Fruit fly (Drosophila melanogaster) whole organism, wandering third instar larva: ENCODE data around the gene rictor.

Experiments used
- GATAd ChIP-seq: sonication (Bioruptor generic); optimal IDR thresholded peaks from 2 replicates; lab custom pipeline; 2016; ENCODE audit warnings: missing biosample characterization, missing genetic modification characterization
- OdsH ChIP-seq: fragments of 200-800 bp; sonication (Bioruptor generic); optimal IDR thresholded peaks from 2 replicates; lab custom pipeline; 2016; ENCODE audit warnings: missing biosample characterization, mild to moderate bottlenecking, missing genetic modification characterization
- Rel ChIP-seq, 2 experiments: fragments of 200-800 bp; sonication (Bioruptor generic) in 1 of 2; optimal IDR thresholded peaks; 2 replicates in 1 of 2; 3 replicates in 1 of 2; lab custom pipeline; 2016 to 2019; ENCODE audit warnings: mild to moderate bottlenecking in 2 of 2, missing biosample characterization in 2 of 2, missing genetic modification characterization in 2 of 2, moderate library complexity in 1 of 2
- pan ChIP-seq: fragments of >200 bp; optimal IDR thresholded peaks from 2 replicates; lab custom pipeline; 2017
- usp ChIP-seq: fragments of >200 bp; optimal IDR thresholded peaks from 2 replicates; lab custom pipeline; 2017; ENCODE audit warnings: missing biosample characterization, missing genetic modification characterization
- woc ChIP-seq: sonication (Bioruptor generic); optimal IDR thresholded peaks from 2 replicates; lab custom pipeline; 2016; ENCODE audit warnings: missing biosample characterization, mild to moderate bottlenecking, missing genetic modification characterization

DNA sequence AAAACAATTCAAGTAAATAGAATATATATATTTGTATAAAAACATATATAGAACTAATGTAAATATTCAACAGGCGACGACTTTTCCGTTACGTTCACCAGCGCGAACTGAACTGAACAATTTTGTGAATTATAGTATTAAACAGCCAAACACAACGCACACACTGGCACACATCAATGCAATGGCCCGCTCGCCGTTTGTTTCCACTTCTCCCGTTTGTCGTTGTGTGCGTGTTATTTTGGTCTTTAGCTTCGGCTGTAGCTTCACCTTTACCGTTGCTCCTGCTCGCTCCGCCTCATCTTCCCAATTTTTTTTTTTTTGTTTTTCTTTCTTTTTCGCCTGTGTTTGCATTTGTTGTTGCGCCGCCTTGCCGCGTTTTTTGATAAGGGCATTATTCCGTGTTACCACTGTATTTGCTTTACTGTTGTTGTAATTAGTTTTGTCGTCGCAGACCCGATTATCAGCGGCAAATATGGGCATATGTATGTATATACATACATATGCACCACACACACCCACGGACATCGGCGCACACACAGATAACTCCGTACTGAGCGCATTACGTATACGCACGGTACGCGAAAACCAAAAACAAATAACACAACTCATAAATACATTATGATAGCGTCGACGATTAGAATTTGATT is 46.9 kb upstream of the rictor start, which contains the start of gene CG8051:
- TF ChIP-seq Rel (GFP tag; optimal IDR thresholded peaks at IDR 0.05; lab: Kevin White, UChicago) (no peak), Rel (tag; optimal IDR thresholded peaks at IDR 0.05; lab: Kevin White, UChicago) (peak; percentile 8), pan (lab: Kevin White, UChicago) (no peak), woc (GFP tag; lab: Kevin White, UChicago) (no peak), usp (no peak), GATAd (GFP tag; lab: Kevin White, UChicago) (no peak), OdsH (GFP tag; lab: Kevin White, UChicago) (peak; percentile 1)
